Fruit fly (Drosophila melanogaster): ENCODE measurements around the gene Pa1.
A peak's percentile ranks its signal among the peaks of the same experiment; 100 is the strongest.

dm6 chrX:11379139-11379538 is 20.1 kb downstream of the Pa1 start:
- TF ChIP-seq CG1620 (GFP tag; optimal IDR thresholded peaks at IDR 0.05) (peak; percentile 39), CG7045 (GFP tag; optimal IDR thresholded peaks at IDR 0.05) (no peak), bab1 (GFP tag; optimal IDR thresholded peaks at IDR 0.05) (peak; percentile 12), Hr96 (GFP tag; optimal IDR thresholded peaks at IDR 0.05) (no peak), CG11617 (GFP tag; optimal IDR thresholded peaks at IDR 0.05) (no peak), Mnt (GFP tag; optimal IDR thresholded peaks at IDR 0.05) (no peak), CG5204 (GFP tag; optimal IDR thresholded peaks at IDR 0.05) (no peak), kay (GFP tag; ENCODE audit: borderline replicate concordance) (no peak)

All from whole organism, adult.